In the genomic region with DNA sequence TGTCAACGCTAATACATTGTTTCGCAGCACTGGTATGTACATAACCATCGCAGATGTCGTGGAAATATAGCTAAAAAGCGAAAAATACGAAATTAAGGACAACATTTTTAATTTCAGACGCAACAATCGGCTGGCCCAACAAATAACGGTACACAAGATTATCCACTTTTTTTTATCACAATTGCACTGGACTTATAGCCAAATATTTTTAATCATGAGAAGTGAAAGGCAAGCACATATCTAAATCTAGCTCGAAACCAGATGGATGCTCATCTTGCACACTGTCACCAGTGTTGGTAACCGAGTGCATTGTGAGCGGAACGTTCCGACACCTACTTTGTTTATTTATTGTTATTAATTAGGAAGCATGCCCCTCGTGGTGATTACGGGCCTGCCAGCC, we compare ENCODE assay signal across 5 fruit fly cellular contexts.
TF ChIP-seq lines count a peak whose summit lies in the region.

A gene (minus strand): TSS at position 21 of the 400 bp plus-strand sequence.
A gene (plus strand): TSS at position 288 of the 400 bp plus-strand sequence.

- no peak for TF ChIP-seq CTCF in whole organism, embryonic (GFP tag; optimal IDR thresholded peaks at IDR 0.05; lab: Kevin White, UChicago)

TF ChIP-seq in whole organism, adult, 20 proteins besides CTCF, POLR2A, EP300 and RAD21 (continues in another document):
- TF ChIP-seq toe (GFP tag; optimal IDR thresholded peaks at IDR 0.05; lab: Kevin White, UChicago) (peak; percentile 68), CG5204 (GFP tag; optimal IDR thresholded peaks at IDR 0.05; lab: Kevin White, UChicago) (peak; percentile 81), Clk (GFP tag; optimal IDR thresholded peaks at IDR 0.05; lab: Kevin White, UChicago) (no peak), Mnt (GFP tag; optimal IDR thresholded peaks at IDR 0.05; lab: Kevin White, UChicago) (peak; percentile 86), cic (GFP tag; optimal IDR thresholded peaks at IDR 0.05; lab: Kevin White, UChicago) (no peak), Crg-1 (GFP tag; optimal IDR thresholded peaks at IDR 0.05; lab: Kevin White, UChicago) (peak; percentile 86), cnc (optimal IDR thresholded peaks at IDR 0.05; lab: Kevin White, UChicago) (no peak), CG12768 (GFP tag; optimal IDR thresholded peaks at IDR 0.05; lab: Kevin White, UChicago) (peak; percentile 69), CG14711 (tag; optimal IDR thresholded peaks at IDR 0.05; lab: Kevin White, UChicago) (peak; percentile 59), CG11617 (GFP tag; optimal IDR thresholded peaks at IDR 0.05; lab: Kevin White, UChicago) (peak; percentile 82), bab1 (GFP tag; optimal IDR thresholded peaks at IDR 0.05; lab: Kevin White, UChicago) (peak; percentile 78), CG1620 (GFP tag; optimal IDR thresholded peaks at IDR 0.05; lab: Kevin White, UChicago) (peak; percentile 81), pad (GFP tag; optimal IDR thresholded peaks at IDR 0.05; lab: Kevin White, UChicago) (peak; percentile 80), CG33017 (tag; optimal IDR thresholded peaks at IDR 0.05; lab: Kevin White, UChicago) (peak; percentile 59), CG7045 (GFP tag; optimal IDR thresholded peaks at IDR 0.05; lab: Kevin White, UChicago) (peak; percentile 54), Hr96 (GFP tag; optimal IDR thresholded peaks at IDR 0.05; lab: Kevin White, UChicago) (peak; percentile 87), ovo (GFP tag; optimal IDR thresholded peaks at IDR 0.05; lab: Kevin White, UChicago) (peak; percentile 73)

TF ChIP-seq in whole organism, embryonic, 481 proteins besides CTCF, POLR2A, EP300 and RAD21 (continues in another document):
- TF ChIP-seq chn (GFP tag; optimal IDR thresholded peaks at IDR 0.05; lab: Kevin White, UChicago) (peak; percentile 83), CG7963 (GFP tag; IDR thresholded peaks at IDR 0.05; lab: Robert Waterston, UW; ENCODE audit: partially characterized antibody) (no peak), CG30431 (GFP tag; optimal IDR thresholded peaks at IDR 0.05; lab: Kevin White, UChicago) (peak; percentile 36), CkIIα-i1 (GFP tag; IDR thresholded peaks at IDR 0.05; lab: Robert Waterston, UW) (no peak), CG15269 (tag; optimal IDR thresholded peaks at IDR 0.05; lab: Kevin White, UChicago) (peak; percentile 65), CG17829 (tag; optimal IDR thresholded peaks at IDR 0.05; lab: Kevin White, UChicago) (peak; percentile 74), Ets65A (GFP tag; lab: Kevin White, UChicago) (peak; percentile 99), ham (GFP tag; IDR thresholded peaks at IDR 0.05; lab: Robert Waterston, UW) (no peak), amos (GFP tag; IDR thresholded peaks at IDR 0.05; lab: Robert Waterston, UW; ENCODE audit: partially characterized antibody) (no peak), CG10654 (GFP tag; optimal IDR thresholded peaks at IDR 0.05; lab: Kevin White, UChicago) (peak; percentile 58), CG31365 (tag; optimal IDR thresholded peaks at IDR 0.05; lab: Kevin White, UChicago) (no peak), lbe (GFP tag; optimal IDR thresholded peaks at IDR 0.05; lab: Kevin White, UChicago) (peak; percentile 42), Dad (GFP tag; optimal IDR thresholded peaks at IDR 0.05; lab: Kevin White, UChicago) (peak; percentile 58), usp (GFP tag; optimal IDR thresholded peaks at IDR 0.05; lab: Kevin White, UChicago) (no peak), Doc2 (GFP tag; IDR thresholded peaks at IDR 0.05; lab: Robert Waterston, UW) (no peak), ase (GFP tag; IDR thresholded peaks at IDR 0.05; lab: Robert Waterston, UW) (0 out of 3 replicates have a peak, but pooled peaks have one; percentile 45), CG31388 (GFP tag; optimal IDR thresholded peaks at IDR 0.05; lab: Kevin White, UChicago) (peak; percentile 11)

TF ChIP-seq in whole organism, prepupa, 60 proteins besides CTCF, POLR2A, EP300 and RAD21 (continues in another document):
- TF ChIP-seq CG3032 (tag; optimal IDR thresholded peaks at IDR 0.05; lab: Kevin White, UChicago) (peak; percentile 71), CG1621 (tag; optimal IDR thresholded peaks at IDR 0.05; lab: Kevin White, UChicago) (peak; percentile 50), eg (GFP tag; IDR thresholded peaks at IDR 0.05; lab: Robert Waterston, UW) (0 out of 3 replicates have a peak, but pooled peaks have one; percentile 55), Sox15 (GFP tag; optimal IDR thresholded peaks at IDR 0.05; lab: Kevin White, UChicago) (peak; percentile 73), fd59A (GFP tag; optimal IDR thresholded peaks at IDR 0.05; lab: Kevin White, UChicago) (peak; percentile 57), lz (GFP tag; optimal IDR thresholded peaks at IDR 0.05; lab: Kevin White, UChicago) (peak; percentile 85), spab (GFP tag; optimal IDR thresholded peaks at IDR 0.05; lab: Kevin White, UChicago) (peak; percentile 11), dac (GFP tag; optimal IDR thresholded peaks at IDR 0.05; lab: Kevin White, UChicago) (peak; percentile 60), CG6163 (GFP tag; IDR thresholded peaks at IDR 0.05; lab: Robert Waterston, UW) (peak; percentile 35; the same call in 1 of the 3 replicates), CG6792 (GFP tag; optimal IDR thresholded peaks at IDR 0.05; lab: Kevin White, UChicago) (peak; percentile 71), Blimp-1 (GFP tag; optimal IDR thresholded peaks at IDR 0.05; lab: Kevin White, UChicago) (peak; percentile 38), Hr39 (GFP tag; optimal IDR thresholded peaks at IDR 0.05; lab: Kevin White, UChicago) (peak; percentile 88), CG11762 (GFP tag; optimal IDR thresholded peaks at IDR 0.05; lab: Kevin White, UChicago; ENCODE audit: insufficient read depth) (peak; percentile 56), Hr38 (GFP tag; optimal IDR thresholded peaks at IDR 0.05; lab: Kevin White, UChicago) (peak; percentile 14), dsx (GFP tag; optimal IDR thresholded peaks at IDR 0.05; lab: Kevin White, UChicago; ENCODE audit: poor library complexity, severe bottlenecking) (peak; percentile 91), OdsH (GFP tag; optimal IDR thresholded peaks at IDR 0.05; lab: Kevin White, UChicago) (peak; percentile 82), achi (GFP tag; optimal IDR thresholded peaks at IDR 0.05; lab: Kevin White, UChicago) (peak; percentile 74)

TF ChIP-seq in whole organism, pupa, 21 proteins besides CTCF, POLR2A, EP300 and RAD21 (continues in another document):
- TF ChIP-seq CG17806 (tag; optimal IDR thresholded peaks at IDR 0.05; lab: Kevin White, UChicago) (peak; percentile 37), CG34367 (tag; optimal IDR thresholded peaks at IDR 0.05; lab: Kevin White, UChicago) (peak; percentile 59), CG9948 (tag; optimal IDR thresholded peaks at IDR 0.05; lab: Kevin White, UChicago) (peak; percentile 35), Ets98B (GFP tag; IDR thresholded peaks at IDR 0.05; lab: Robert Waterston, UW) (peak; percentile 58), CG12605 (GFP tag; IDR thresholded peaks at IDR 0.05; lab: Robert Waterston, UW) (peak; percentile 23; the same call in 1 of the 2 replicates), CG8301 (tag; optimal IDR thresholded peaks at IDR 0.05; lab: Kevin White, UChicago) (peak; percentile 52), CG32121 (GFP tag; IDR thresholded peaks at IDR 0.05; lab: Robert Waterston, UW) (peak; percentile 37; the same call in 1 of the 2 replicates), fd96Ca (GFP tag; IDR thresholded peaks at IDR 0.05; lab: Robert Waterston, UW) (peak; percentile 75), rn (GFP tag; IDR thresholded peaks at IDR 0.05; lab: Robert Waterston, UW) (peak; percentile 30; the same call in 1 of the 2 replicates), EcR (GFP tag; optimal IDR thresholded peaks at IDR 0.05; lab: Kevin White, UChicago) (peak; percentile 37), Snoo (tag; optimal IDR thresholded peaks at IDR 0.05; lab: Kevin White, UChicago) (peak; percentile 65), gl (tag; optimal IDR thresholded peaks at IDR 0.05; lab: Kevin White, UChicago) (peak; percentile 0), Pif1A (GFP tag; optimal IDR thresholded peaks at IDR 0.05; lab: Kevin White, UChicago) (peak; percentile 68), CG14655 (GFP tag; optimal IDR thresholded peaks at IDR 0.05; lab: Kevin White, UChicago) (peak; percentile 65), Pif1B (GFP tag; optimal IDR thresholded peaks at IDR 0.05; lab: Kevin White, UChicago) (peak; percentile 39), CG15710 (tag; optimal IDR thresholded peaks at IDR 0.05; lab: Kevin White, UChicago) (peak; percentile 69), CG8159 (tag; optimal IDR thresholded peaks at IDR 0.05; lab: Kevin White, UChicago) (peak; percentile 66), CG10348 (GFP tag; IDR thresholded peaks at IDR 0.05; lab: Robert Waterston, UW) (no peak), CG4496 (GFP tag; IDR thresholded peaks at IDR 0.05; lab: Robert Waterston, UW) (peak; percentile 66)

TF ChIP-seq in whole organism, wandering third instar larva, 38 proteins besides CTCF, POLR2A, EP300 and RAD21 (continues in another document):
- no peak for TF ChIP-seq jim (GFP tag; optimal IDR thresholded peaks at IDR 0.05; lab: Kevin White, UChicago)
- TF ChIP-seq Dfd (GFP tag; optimal IDR thresholded peaks at IDR 0.05; lab: Kevin White, UChicago), result no peak
- peak; percentile 81 for TF ChIP-seq ey (GFP tag; optimal IDR thresholded peaks at IDR 0.05; lab: Kevin White, UChicago)
- TF ChIP-seq h (GFP tag; optimal IDR thresholded peaks at IDR 0.05; lab: Kevin White, UChicago), result peak; percentile 86
- no peak for TF ChIP-seq usp (GFP tag; optimal IDR thresholded peaks at IDR 0.05; lab: Kevin White, UChicago)
- no peak for TF ChIP-seq tai (GFP tag; optimal IDR thresholded peaks at IDR 0.05; lab: Kevin White, UChicago)
- no peak for TF ChIP-seq CrebA (GFP tag; optimal IDR thresholded peaks at IDR 0.05; lab: Kevin White, UChicago; ENCODE audit: borderline replicate concordance)
- TF ChIP-seq HLH106 (tag; optimal IDR thresholded peaks at IDR 0.05; lab: Kevin White, UChicago), result peak; percentile 79
- TF ChIP-seq rgr (GFP tag; optimal IDR thresholded peaks at IDR 0.05; lab: Kevin White, UChicago), result peak; percentile 84
- TF ChIP-seq fru (GFP tag; optimal IDR thresholded peaks at IDR 0.05; lab: Kevin White, UChicago), result peak; percentile 80
- TF ChIP-seq Vsx2 (GFP tag; optimal IDR thresholded peaks at IDR 0.05; lab: Kevin White, UChicago; ENCODE audit: partially characterized antibody), result no peak
- TF ChIP-seq Myc (optimal IDR thresholded peaks at IDR 0.05; lab: Kevin White, UChicago), result peak; percentile 99
- TF ChIP-seq OdsH (GFP tag; optimal IDR thresholded peaks at IDR 0.05; lab: Kevin White, UChicago), result peak; percentile 71
- TF ChIP-seq Rel (GFP tag; optimal IDR thresholded peaks at IDR 0.05; lab: Kevin White, UChicago), result no peak
- peak; percentile 34 for TF ChIP-seq Rel (tag; optimal IDR thresholded peaks at IDR 0.05; lab: Kevin White, UChicago)
- TF ChIP-seq dmrt93B (GFP tag; optimal IDR thresholded peaks at IDR 0.05; lab: Kevin White, UChicago), result peak; percentile 69
- no peak for TF ChIP-seq sage (GFP tag; optimal IDR thresholded peaks at IDR 0.05; lab: Kevin White, UChicago)
- peak; percentile 96 for TF ChIP-seq woc (GFP tag; optimal IDR thresholded peaks at IDR 0.05; lab: Kevin White, UChicago)
- TF ChIP-seq foxo (GFP tag; optimal IDR thresholded peaks at IDR 0.05; lab: Kevin White, UChicago), result peak in 1 of 2 experiments; percentile 83
- peak; percentile 61 for TF ChIP-seq CG9705 (GFP tag; optimal IDR thresholded peaks at IDR 0.05; lab: Kevin White, UChicago)
- TF ChIP-seq pan (optimal IDR thresholded peaks at IDR 0.05; lab: Kevin White, UChicago), result no peak
